Fruit fly (Drosophila melanogaster) whole organism, embryonic: ENCODE measurements around the gene CG4009.

Experiments used
- CG1529 ChIP-seq: fragments of 200-800 bp; sonication (Bioruptor generic); optimal IDR thresholded peaks from 3 replicates; lab custom pipeline; 2018; ENCODE audit warnings: missing biosample characterization, missing genetic modification characterization
- CG15696 ChIP-seq: fragments of 200-800 bp; sonication (Bioruptor generic); optimal IDR thresholded peaks from 2 replicates; lab custom pipeline; 2019; ENCODE audit warnings: missing biosample characterization, mild to moderate bottlenecking, missing genetic modification characterization, moderate library complexity
- CG17186 ChIP-seq: fragments of 200-800 bp; sonication (Bioruptor generic); optimal IDR thresholded peaks from 3 replicates; lab custom pipeline; 2017; ENCODE audit warnings: missing biosample characterization, missing genetic modification reagents, missing genetic modification characterization
- CG18262 ChIP-seq: fragments of 200-800 bp; optimal IDR thresholded peaks from 3 replicates; lab custom pipeline; 2019; ENCODE audit warnings: missing biosample characterization, mild to moderate bottlenecking, missing genetic modification characterization, moderate library complexity
- CG1832 ChIP-seq: fragments of 200-800 bp; sonication (Bioruptor generic); optimal IDR thresholded peaks from 2 replicates; lab custom pipeline; 2017; ENCODE audit warnings: missing biosample characterization, mild to moderate bottlenecking, missing genetic modification characterization, inconsistent platforms
- CG2116 ChIP-seq: fragments of 200-800 bp; sonication (Bioruptor generic); optimal IDR thresholded peaks from 3 replicates; lab custom pipeline; 2018; ENCODE audit warnings: missing biosample characterization, mild to moderate bottlenecking, missing genetic modification characterization
- CG30431 ChIP-seq: fragments of 200-800 bp; sonication (Bioruptor generic); optimal IDR thresholded peaks from 2 replicates; lab custom pipeline; 2017; ENCODE audit warnings: missing biosample characterization, missing genetic modification characterization
- CG3065 ChIP-seq: fragments of 200-800 bp; sonication (Bioruptor generic); optimal IDR thresholded peaks from 2 replicates; lab custom pipeline; 2016; ENCODE audit warnings: missing biosample characterization, missing genetic modification characterization
- CG34376 ChIP-seq: fragments of 200-800 bp; sonication (Bioruptor generic); optimal IDR thresholded peaks from 2 replicates; lab custom pipeline; 2018; ENCODE audit warnings: missing biosample characterization, mild to moderate bottlenecking, missing genetic modification characterization
- CG3847 ChIP-seq: fragments of 200-800 bp; sonication (Bioruptor generic); IDR thresholded peaks from 2 replicates; pipeline ENCODE4 v1.3.6; 2022; ENCODE audit warnings: missing biosample characterization, missing genetic modification characterization
- CG6854 ChIP-seq: fragments of 200-800 bp; sonication (Bioruptor generic); optimal IDR thresholded peaks from 3 replicates; lab custom pipeline; 2017; ENCODE audit warnings: missing biosample characterization, mild to moderate bottlenecking, missing genetic modification characterization
- CG7271 ChIP-seq: fragments of 200-800 bp; sonication (Bioruptor generic); optimal IDR thresholded peaks from 2 replicates; lab custom pipeline; 2018; ENCODE audit warnings: missing biosample characterization, mild to moderate bottlenecking, missing genetic modification characterization, moderate library complexity
- CG7786 ChIP-seq: fragments of 200-800 bp; sonication (Bioruptor generic); optimal IDR thresholded peaks from 2 replicates; lab custom pipeline; 2016; ENCODE audit warnings: missing biosample characterization, missing genetic modification characterization
- CG8924 ChIP-seq: fragments of 200-800 bp; optimal IDR thresholded peaks from 3 replicates; lab custom pipeline; 2019; ENCODE audit warnings: missing biosample characterization, mild to moderate bottlenecking, missing genetic modification characterization, moderate library complexity
- CG9215 ChIP-seq: fragments of 200-800 bp; sonication (Bioruptor generic); IDR thresholded peaks from 2 replicates; pipeline ENCODE4 v1.3.6; 2022; ENCODE audit warnings: missing biosample characterization, missing genetic modification characterization
- CG9437 ChIP-seq: fragments of 200-800 bp; sonication (Bioruptor generic); optimal IDR thresholded peaks from 2 replicates; lab custom pipeline; 2018; ENCODE audit warnings: missing biosample characterization, mild to moderate bottlenecking, missing genetic modification characterization
- CG9727 ChIP-seq: fragments of 200-800 bp; sonication (Bioruptor generic); optimal IDR thresholded peaks from 3 replicates; lab custom pipeline; 2017; ENCODE audit warnings: missing biosample characterization, mild to moderate bottlenecking, missing genetic modification characterization
- CG9817 ChIP-seq: fragments of 200-800 bp; sonication (Bioruptor generic); optimal IDR thresholded peaks from 2 replicates; lab custom pipeline; 2018; ENCODE audit warnings: missing biosample characterization, mild to moderate bottlenecking, missing genetic modification characterization, moderate library complexity
- D19A ChIP-seq: fragments of 200-800 bp; optimal IDR thresholded peaks from 3 replicates; lab custom pipeline; 2019; ENCODE audit warnings: missing biosample characterization, mild to moderate bottlenecking, missing genetic modification characterization, moderate library complexity
- Deaf1 ChIP-seq: fragments of 200-800 bp; optimal IDR thresholded peaks from 3 replicates; lab custom pipeline; 2019; ENCODE audit warnings: missing biosample characterization, mild to moderate bottlenecking, missing genetic modification characterization, moderate library complexity
- Gug ChIP-seq: fragments of 200-800 bp; sonication (Bioruptor generic); IDR thresholded peaks from 4 replicates; pipeline ENCODE4 v1.3.6; 2022; ENCODE audit warnings: missing biosample characterization, missing genetic modification characterization
- Hey ChIP-seq: fragments of 200-800 bp; sonication (Bioruptor generic); optimal IDR thresholded peaks from 3 replicates; lab custom pipeline; 2018; ENCODE audit warnings: missing biosample characterization, mild to moderate bottlenecking, missing genetic modification characterization
- Med ChIP-seq: fragments of 200-800 bp; sonication (Bioruptor generic); peaks from one replicate; lab custom pipeline; 2016; ENCODE audit warnings: missing biosample characterization, missing genetic modification characterization, mild to moderate bottlenecking, inconsistent platforms, moderate library complexity
- NC2β ChIP-seq: fragments of 200-800 bp; sonication (Bioruptor generic); optimal IDR thresholded peaks from 2 replicates; lab custom pipeline; 2016; ENCODE audit warnings: missing biosample characterization, missing genetic modification characterization
- Nf-YC ChIP-seq: fragments of 200-800 bp; optimal IDR thresholded peaks from 3 replicates; lab custom pipeline; 2019; ENCODE audit warnings: missing biosample characterization, mild to moderate bottlenecking, missing genetic modification characterization, moderate library complexity
- Opbp ChIP-seq: fragments of 200-800 bp; sonication (Bioruptor generic); IDR thresholded peaks from 3 replicates; pipeline ENCODE4 v1.3.6; 2022; ENCODE audit warnings: missing biosample characterization, missing genetic modification characterization; ENCODE audit not compliant: partially characterized antibody
- Optix ChIP-seq: fragments of 200-800 bp; sonication (Bioruptor generic); IDR thresholded peaks from 3 replicates; pipeline ENCODE4 v1.3.6; 2022; ENCODE audit warnings: missing biosample characterization, missing genetic modification characterization
- Ravus ChIP-seq: fragments of 200-800 bp; sonication (Bioruptor generic); IDR thresholded peaks from 2 replicates; pipeline ENCODE4 v1.3.6; 2022; ENCODE audit warnings: missing biosample characterization, missing genetic modification characterization
- Rfx ChIP-seq: fragments of 200-800 bp; sonication (Bioruptor generic); IDR thresholded peaks from 2 replicates; pipeline ENCODE4 v1.3.6; 2022; ENCODE audit warnings: missing biosample characterization, missing genetic modification characterization
- Spps ChIP-seq: fragments of 200-800 bp; sonication (Bioruptor generic); optimal IDR thresholded peaks from 2 replicates; lab custom pipeline; 2018; ENCODE audit warnings: missing biosample characterization, mild to moderate bottlenecking, missing genetic modification characterization
- Xbp1 ChIP-seq: fragments of 200-800 bp; sonication (Bioruptor generic); optimal IDR thresholded peaks from 3 replicates; lab custom pipeline; 2016; ENCODE audit warnings: missing biosample characterization, mild to moderate bottlenecking, missing genetic modification characterization
- bowl ChIP-seq: fragments of 200-800 bp; sonication (Bioruptor generic); IDR thresholded peaks from 2 replicates; pipeline ENCODE4 v1.3.6; 2022; ENCODE audit warnings: missing biosample characterization, missing genetic modification characterization
- cg ChIP-seq: fragments of 200-800 bp; sonication (Bioruptor generic); optimal IDR thresholded peaks from 3 replicates; lab custom pipeline; 2019; ENCODE audit warnings: missing biosample characterization, mild to moderate bottlenecking, missing genetic modification characterization, moderate library complexity
- chm ChIP-seq: fragments of 200-800 bp; sonication (Bioruptor generic); IDR thresholded peaks from 2 replicates; pipeline ENCODE4 v1.3.6; 2022; ENCODE audit warnings: missing biosample characterization, missing genetic modification characterization
- ems ChIP-seq: fragments of 200-800 bp; sonication (Bioruptor generic); optimal IDR thresholded peaks from 3 replicates; lab custom pipeline; 2016; ENCODE audit warnings: missing biosample characterization, missing genetic modification characterization
- fd3F ChIP-seq: fragments of 200-800 bp; sonication (Bioruptor generic); optimal IDR thresholded peaks from 2 replicates; lab custom pipeline; 2018; ENCODE audit warnings: missing biosample characterization, mild to moderate bottlenecking, missing genetic modification characterization, moderate library complexity
- fd64A ChIP-seq: fragments of 200-800 bp; sonication (Bioruptor generic); optimal IDR thresholded peaks from 3 replicates; lab custom pipeline; 2018; ENCODE audit warnings: missing biosample characterization, mild to moderate bottlenecking, missing genetic modification characterization
- gro ChIP-seq: fragments of 200-800 bp; sonication (Bioruptor generic); optimal IDR thresholded peaks from 2 replicates; lab custom pipeline; 2016; ENCODE audit warnings: missing biosample characterization, missing genetic modification characterization
- hkb ChIP-seq, 2 experiments: fragments of 200-800 bp in 1 of 2; fragments of >200 bp in 1 of 2; sonication (Bioruptor generic) in 1 of 2; IDR thresholded peaks in 1 of 2; optimal IDR thresholded peaks in 1 of 2; 2 replicates each; pipeline versions ENCODE4 v1.3.6 to Lab custom; 2017 to 2022; ENCODE audit warnings: missing biosample characterization in 1 of 2, missing genetic modification characterization in 1 of 2
- inv ChIP-seq: fragments of 200-800 bp; sonication (Bioruptor generic); IDR thresholded peaks from 2 replicates; pipeline ENCODE4 v1.3.6; 2022; ENCODE audit warnings: missing biosample characterization, missing genetic modification characterization; ENCODE audit not compliant: partially characterized antibody
- lilli ChIP-seq: fragments of 200-800 bp; sonication (Bioruptor generic); optimal IDR thresholded peaks from 3 replicates; lab custom pipeline; 2016; ENCODE audit warnings: missing biosample characterization, missing genetic modification characterization
- luna ChIP-seq: fragments of 200-800 bp; sonication (Bioruptor generic); optimal IDR thresholded peaks from 2 replicates; lab custom pipeline; 2016; ENCODE audit warnings: missing biosample characterization, missing genetic modification characterization
- nom ChIP-seq: fragments of 200-800 bp; sonication (Bioruptor generic); optimal IDR thresholded peaks from 2 replicates; lab custom pipeline; 2017; ENCODE audit warnings: missing biosample characterization, missing genetic modification characterization, mild to moderate bottlenecking, moderate library complexity, missing genetic modification reagents
- pho ChIP-seq: fragments of 200-800 bp; sonication (Bioruptor generic); optimal IDR thresholded peaks from 2 replicates; lab custom pipeline; 2016; ENCODE audit warnings: missing biosample characterization, missing genetic modification characterization
- sima ChIP-seq: fragments of 200-800 bp; sonication (Bioruptor generic); optimal IDR thresholded peaks from 2 replicates; lab custom pipeline; 2016; ENCODE audit warnings: missing biosample characterization, missing genetic modification characterization
- tna ChIP-seq: fragments of 200-800 bp; sonication (Bioruptor generic); IDR thresholded peaks from 2 replicates; pipeline ENCODE4 v1.3.6; 2022; ENCODE audit warnings: missing biosample characterization, missing genetic modification characterization; ENCODE audit not compliant: partially characterized antibody
- ttk ChIP-seq: fragments of 200-800 bp; sonication (Bioruptor generic); IDR thresholded peaks from 2 replicates; pipeline ENCODE4 v2.1.2; 2022; ENCODE audit warnings: missing biosample characterization, missing genetic modification characterization
- wek ChIP-seq: fragments of 200-800 bp; sonication (Bioruptor generic); optimal IDR thresholded peaks from 3 replicates; lab custom pipeline; 2018; ENCODE audit warnings: missing biosample characterization, mild to moderate bottlenecking, missing genetic modification characterization, moderate library complexity

CG4009 gene

dm6 chr3R:16986181-16987074, 49.4 kb downstream of the CG4009 start (continued):
- peak; percentile 85 for TF ChIP-seq luna
- no peak for TF ChIP-seq CG17186
- peak; percentile 96 for TF ChIP-seq gro (GFP tag; lab: Kevin White, UChicago)
- peak; percentile 96 for TF ChIP-seq CG9215
- TF ChIP-seq tna (GFP tag; lab: Robert Waterston, UW) = no peak
- TF ChIP-seq CG7271 (tag; lab: Kevin White, UChicago) = no peak
- peak; percentile 95 for TF ChIP-seq pho
- peak; percentile 96; the same call in 2 of the 3 replicates for TF ChIP-seq Optix (GFP tag; lab: Robert Waterston, UW)
- TF ChIP-seq cg (GFP tag; lab: Kevin White, UChicago) = peak; percentile 48
- TF ChIP-seq Opbp (GFP tag; lab: Robert Waterston, UW) = no peak
- peak; percentile 93 for TF ChIP-seq bowl (GFP tag; lab: Robert Waterston, UW)
- TF ChIP-seq CG15696 (tag; lab: Kevin White, UChicago) = peak; percentile 43
- peak; percentile 41 for TF ChIP-seq CG3065 (GFP tag; lab: Kevin White, UChicago)
- peak; percentile 98 for TF ChIP-seq CG3847
- peak; percentile 11; the same call in 1 of the 2 replicates for TF ChIP-seq inv
- TF ChIP-seq Nf-YC (tag; lab: Kevin White, UChicago) = peak; percentile 70
- peak; percentile 76 for TF ChIP-seq sima (GFP tag; lab: Kevin White, UChicago)
- TF ChIP-seq CG1832 (GFP tag; lab: Kevin White, UChicago) = no peak
- peak; percentile 72 for TF ChIP-seq nom (GFP tag; lab: Kevin White, UChicago)
- TF ChIP-seq CG9437 (GFP tag; lab: Kevin White, UChicago) = peak; percentile 79
- peak; percentile 96 for TF ChIP-seq CG9817 (tag; lab: Kevin White, UChicago)
- peak; percentile 86 for TF ChIP-seq CG9727 (GFP tag; lab: Kevin White, UChicago)
- TF ChIP-seq ttk (GFP tag; lab: Robert Waterston, UW) = peak; percentile 90
- peak; percentile 33 for TF ChIP-seq CG1529 (GFP tag; lab: Kevin White, UChicago)
- TF ChIP-seq Hey (tag; lab: Kevin White, UChicago) = peak; percentile 98
- no peak for TF ChIP-seq Spps (tag; lab: Kevin White, UChicago)
- peak; percentile 83 for TF ChIP-seq Ravus (GFP tag; lab: Robert Waterston, UW)
- TF ChIP-seq CG34376 (GFP tag; lab: Kevin White, UChicago) = peak; percentile 97
- peak; percentile 99 for TF ChIP-seq Rfx (GFP tag; lab: Robert Waterston, UW)
- TF ChIP-seq CG8924 (tag; lab: Kevin White, UChicago) = peak; percentile 86
- peak; percentile 84 for TF ChIP-seq CG6854 (GFP tag; lab: Kevin White, UChicago)
- TF ChIP-seq wek (GFP tag; lab: Kevin White, UChicago) = peak; percentile 78
- peak; percentile 100 for TF ChIP-seq Med (GFP tag; lab: Kevin White, UChicago)
- peak; percentile 86 for TF ChIP-seq ems (GFP tag; lab: Kevin White, UChicago)
- peak; percentile 95 for TF ChIP-seq fd3F
- peak; percentile 60 for TF ChIP-seq D19A (tag; lab: Kevin White, UChicago)
- TF ChIP-seq CG18262 = peak; percentile 60
- TF ChIP-seq Deaf1 (tag; lab: Kevin White, UChicago) = peak; percentile 72
- peak; percentile 30 for TF ChIP-seq fd64A (GFP tag; lab: Kevin White, UChicago)
- peak; percentile 98 for TF ChIP-seq Gug (GFP tag; lab: Robert Waterston, UW)
- peak; percentile 84; the same call in 1 of the 2 replicates for TF ChIP-seq chm (GFP tag; lab: Robert Waterston, UW)
- TF ChIP-seq CG30431 (GFP tag; lab: Kevin White, UChicago) = peak; percentile 86
- TF ChIP-seq NC2β = peak; percentile 85
- TF ChIP-seq CG2116 (GFP tag; lab: Kevin White, UChicago) = peak; percentile 36
- peak; percentile 93 for TF ChIP-seq Xbp1 (GFP tag; lab: Kevin White, UChicago)
- TF ChIP-seq hkb (optimal IDR thresholded peaks at IDR 0.05; lab: Kevin White, UChicago) = no peak
- TF ChIP-seq hkb (GFP tag; IDR thresholded peaks at IDR 0.05; lab: Robert Waterston, UW) = peak; percentile 94
- peak; percentile 98 for TF ChIP-seq lilli (GFP tag; lab: Kevin White, UChicago)
- peak; percentile 98 for TF ChIP-seq CG7786
